Worm (Caenorhabditis elegans) whole organism, L4/young adult: Measurements from ENCODE around the gene Y72A10A.1.

Experiments
- W03F9.2 ChIP-seq: fragments of 150-350 bp; optimal IDR thresholded peaks from 2 replicates; lab custom pipeline; 2014; ENCODE audit warnings: missing biosample characterization, missing genetic modification characterization
- dao-5 ChIP-seq: sonication (generic microtip); optimal IDR thresholded peaks from 2 replicates; lab custom pipeline; 2016; ENCODE audit warnings: missing genotype, missing genetic modification characterization, moderate library complexity, missing compliant biosample characterization

ce11 chrX:6160427-6160826 lies 22.3 kb upstream of the Y72A10A.1 start, which contains the start of gene odd-2:
- TF ChIP-seq dao-5 (tag; lab: Kevin White, UChicago) (no peak), W03F9.2 (tag; lab: Kevin White, UChicago) (no peak)
